Fruit fly (Drosophila melanogaster) whole organism, embryonic: ENCODE data around the gene mio.

Experiments
- BEAF-32 ChIP-seq: fragments of 200-800 bp; sonication (Bioruptor generic); optimal IDR thresholded peaks from 3 replicates; lab custom pipeline; 2017; ENCODE audit warnings: missing biosample characterization, missing genetic modification characterization, mild to moderate bottlenecking, moderate library complexity, missing genetic modification reagents
- CG10209 ChIP-seq: fragments of 200-800 bp; sonication (Bioruptor generic); optimal IDR thresholded peaks from 3 replicates; lab custom pipeline; 2017; ENCODE audit warnings: missing biosample characterization, mild to moderate bottlenecking, missing genetic modification characterization, missing genetic modification reagents
- CG10274 ChIP-seq: fragments of 200-800 bp; sonication (Bioruptor generic); optimal IDR thresholded peaks from 3 replicates; lab custom pipeline; 2017; ENCODE audit warnings: missing biosample characterization, mild to moderate bottlenecking, missing genetic modification characterization
- CG10431 ChIP-seq: fragments of 200-800 bp; sonication (Bioruptor generic); optimal IDR thresholded peaks from 3 replicates; lab custom pipeline; 2018; ENCODE audit warnings: missing biosample characterization, mild to moderate bottlenecking, missing genetic modification characterization
- CG11504 ChIP-seq: fragments of 200-800 bp; sonication (Bioruptor generic); optimal IDR thresholded peaks from 3 replicates; lab custom pipeline; 2019; ENCODE audit warnings: missing biosample characterization, mild to moderate bottlenecking, missing genetic modification characterization, moderate library complexity
- CG1233 ChIP-seq: fragments of 200-800 bp; sonication (Bioruptor generic); optimal IDR thresholded peaks from 4 replicates; lab custom pipeline; 2018; ENCODE audit warnings: missing biosample characterization, mild to moderate bottlenecking, missing genetic modification characterization
- CG12769 ChIP-seq: fragments of 200-800 bp; sonication (Bioruptor generic); optimal IDR thresholded peaks from 2 replicates; lab custom pipeline; 2019; ENCODE audit warnings: missing biosample characterization, mild to moderate bottlenecking, missing genetic modification characterization, moderate library complexity
- CG13775 ChIP-seq: fragments of 200-800 bp; sonication (Bioruptor generic); optimal IDR thresholded peaks from 3 replicates; lab custom pipeline; 2017; ENCODE audit warnings: missing biosample characterization, mild to moderate bottlenecking, missing genetic modification characterization
- CG15514 ChIP-seq: fragments of 200-800 bp; sonication (Bioruptor generic); optimal IDR thresholded peaks from 3 replicates; lab custom pipeline; 2017; ENCODE audit warnings: missing biosample characterization, missing genetic modification characterization, mild to moderate bottlenecking, moderate library complexity, missing genetic modification reagents
- CG17385 ChIP-seq: fragments of 200-800 bp; sonication (Bioruptor generic); optimal IDR thresholded peaks from 3 replicates; lab custom pipeline; 2018; ENCODE audit warnings: missing biosample characterization, mild to moderate bottlenecking, missing genetic modification characterization
- CG1832 ChIP-seq: fragments of 200-800 bp; sonication (Bioruptor generic); optimal IDR thresholded peaks from 2 replicates; lab custom pipeline; 2017; ENCODE audit warnings: missing biosample characterization, mild to moderate bottlenecking, missing genetic modification characterization, inconsistent platforms
- CG30403 ChIP-seq: fragments of 200-800 bp; sonication (Bioruptor generic); optimal IDR thresholded peaks from 3 replicates; lab custom pipeline; 2016; ENCODE audit warnings: missing biosample characterization, missing genetic modification characterization
- CG3995 ChIP-seq: fragments of 200-800 bp; sonication (Bioruptor generic); optimal IDR thresholded peaks from 3 replicates; lab custom pipeline; 2016; ENCODE audit warnings: missing biosample characterization, missing genetic modification characterization
- CG4424 ChIP-seq: fragments of 200-800 bp; sonication (Bioruptor generic); optimal IDR thresholded peaks from 3 replicates; lab custom pipeline; 2016; ENCODE audit warnings: missing biosample characterization, missing genetic modification characterization
- CG5180 ChIP-seq: fragments of 200-800 bp; sonication (Bioruptor generic); optimal IDR thresholded peaks from 3 replicates; lab custom pipeline; 2017; ENCODE audit warnings: missing biosample characterization, missing genetic modification characterization, mild to moderate bottlenecking, moderate library complexity, missing genetic modification reagents
- CG6765 ChIP-seq: fragments of 200-800 bp; sonication (Bioruptor generic); optimal IDR thresholded peaks from 3 replicates; lab custom pipeline; 2017; ENCODE audit warnings: missing biosample characterization, mild to moderate bottlenecking, missing genetic modification characterization
- CG7357 ChIP-seq: fragments of 200-800 bp; sonication (Bioruptor generic); IDR thresholded peaks from 3 replicates; pipeline ENCODE4 v1.3.6; 2022; ENCODE audit warnings: missing biosample characterization, missing genetic modification characterization
- CG8281 ChIP-seq: fragments of 200-800 bp; sonication (Bioruptor generic); optimal IDR thresholded peaks from 2 replicates; lab custom pipeline; 2018; ENCODE audit warnings: missing biosample characterization, mild to moderate bottlenecking, missing genetic modification characterization, moderate library complexity
- Chrac-16 ChIP-seq: fragments of 200-800 bp; sonication (Bioruptor generic); optimal IDR thresholded peaks from 3 replicates; lab custom pipeline; 2016; ENCODE audit warnings: missing biosample characterization, missing genetic modification characterization
- D ChIP-seq, 2 experiments: fragments of 200-800 bp in 1 of 2; fragments of >200 bp in 1 of 2; sonication (Bioruptor generic) in 1 of 2; optimal IDR thresholded peaks; 2 replicates in 1 of 2; 3 replicates in 1 of 2; lab custom pipeline; 2017; ENCODE audit warnings: mild to moderate bottlenecking in 1 of 2, missing biosample characterization in 1 of 2, missing genetic modification characterization in 1 of 2, missing genetic modification reagents in 1 of 2
- Deaf1 ChIP-seq: fragments of 200-800 bp; optimal IDR thresholded peaks from 3 replicates; lab custom pipeline; 2019; ENCODE audit warnings: missing biosample characterization, mild to moderate bottlenecking, missing genetic modification characterization, moderate library complexity
- ERR ChIP-seq: fragments of 200-800 bp; sonication (Bioruptor generic); optimal IDR thresholded peaks from 2 replicates; lab custom pipeline; 2016; ENCODE audit warnings: missing biosample characterization, missing genetic modification characterization
- Hr51 ChIP-seq, 2 experiments: fragments of 200-800 bp; sonication (Bioruptor generic); optimal IDR thresholded peaks; 2 replicates in 1 of 2; 3 replicates in 1 of 2; lab custom pipeline; 2016 to 2018; ENCODE audit warnings: missing biosample characterization in 2 of 2, missing genetic modification characterization in 2 of 2, mild to moderate bottlenecking in 1 of 2, moderate library complexity in 1 of 2
- Meics ChIP-seq: fragments of 200-800 bp; sonication (Bioruptor generic); optimal IDR thresholded peaks from 2 replicates; lab custom pipeline; 2017; ENCODE audit warnings: missing biosample characterization, mild to moderate bottlenecking, missing genetic modification characterization
- Nf-YB ChIP-seq: fragments of 200-800 bp; sonication (Bioruptor generic); optimal IDR thresholded peaks from 3 replicates; lab custom pipeline; 2019; ENCODE audit warnings: missing biosample characterization, mild to moderate bottlenecking, missing genetic modification characterization, moderate library complexity
- Stat92E ChIP-seq, 3 experiments: fragments of >200 bp in 2 of 3; fragments of 200-800 bp in 1 of 3; sonication (Bioruptor generic) in 1 of 3; optimal IDR thresholded peaks; 2 replicates each; lab custom pipeline; 2017 to 2019; ENCODE audit warnings: missing biosample characterization in 3 of 3, missing genetic modification characterization in 3 of 3, mild to moderate bottlenecking in 1 of 3, moderate library complexity in 1 of 3
- Vsx1 ChIP-seq: fragments of 200-800 bp; sonication (Bioruptor generic); optimal IDR thresholded peaks from 2 replicates; lab custom pipeline; 2017; ENCODE audit warnings: missing biosample characterization, mild to moderate bottlenecking, missing genetic modification characterization, missing genetic modification reagents
- bcd ChIP-seq: fragments of 200-800 bp; sonication (Bioruptor generic); optimal IDR thresholded peaks from 2 replicates; lab custom pipeline; 2017; ENCODE audit warnings: missing biosample characterization, mild to moderate bottlenecking, missing genetic modification characterization
- cg ChIP-seq: fragments of 200-800 bp; sonication (Bioruptor generic); optimal IDR thresholded peaks from 3 replicates; lab custom pipeline; 2019; ENCODE audit warnings: missing biosample characterization, mild to moderate bottlenecking, missing genetic modification characterization, moderate library complexity
- corto ChIP-seq: fragments of 200-800 bp; sonication (Bioruptor generic); optimal IDR thresholded peaks from 2 replicates; lab custom pipeline; 2016; ENCODE audit warnings: missing biosample characterization, mild to moderate bottlenecking, missing genetic modification characterization, moderate library complexity
- cwo ChIP-seq: fragments of 200-800 bp; sonication (Bioruptor generic); optimal IDR thresholded peaks from 3 replicates; lab custom pipeline; 2017; ENCODE audit warnings: missing biosample characterization, missing genetic modification characterization, mild to moderate bottlenecking, moderate library complexity, missing genetic modification reagents
- dimm ChIP-seq: fragments of 200-800 bp; sonication (Bioruptor generic); IDR thresholded peaks from 2 replicates; pipeline ENCODE4 v1.3.6; 2022; ENCODE audit warnings: missing biosample characterization, missing genetic modification characterization
- ewg ChIP-seq: fragments of 200-800 bp; sonication (Bioruptor generic); optimal IDR thresholded peaks from 3 replicates; lab custom pipeline; 2017; ENCODE audit warnings: mild to moderate bottlenecking, missing biosample characterization, missing genetic modification reagents, missing genetic modification characterization
- exex ChIP-seq: fragments of 200-800 bp; sonication (Bioruptor generic); optimal IDR thresholded peaks from 4 replicates; lab custom pipeline; 2018; ENCODE audit warnings: missing biosample characterization, mild to moderate bottlenecking, missing genetic modification characterization, moderate library complexity
- gfzf ChIP-seq: fragments of 200-800 bp; sonication (Bioruptor generic); optimal IDR thresholded peaks from 2 replicates; lab custom pipeline; 2016; ENCODE audit warnings: missing biosample characterization, mild to moderate bottlenecking, missing genetic modification characterization, moderate library complexity
- grau ChIP-seq: fragments of 200-800 bp; optimal IDR thresholded peaks from 3 replicates; lab custom pipeline; 2019; ENCODE audit warnings: missing biosample characterization, mild to moderate bottlenecking, missing genetic modification characterization, moderate library complexity
- grn ChIP-seq: fragments of 200-800 bp; sonication (Bioruptor generic); optimal IDR thresholded peaks from 3 replicates; lab custom pipeline; 2017; ENCODE audit warnings: missing biosample characterization, missing genetic modification characterization
- jigr1 ChIP-seq: fragments of 200-800 bp; sonication (Bioruptor generic); IDR thresholded peaks from 3 replicates; pipeline ENCODE4 v1.3.6; 2022; ENCODE audit warnings: missing biosample characterization, missing genetic modification characterization
- lola ChIP-seq, 3 experiments: fragments of >200 bp in 2 of 3; fragments of 200-800 bp in 1 of 3; sonication (Bioruptor generic) in 1 of 3; optimal IDR thresholded peaks; 2 replicates each; lab custom pipeline; 2017 to 2019; ENCODE audit warnings: missing biosample characterization in 3 of 3, missing genetic modification characterization in 3 of 3, mild to moderate bottlenecking in 1 of 3, moderate library complexity in 1 of 3
- nerfin-2 ChIP-seq: fragments of 200-800 bp; sonication (Bioruptor generic); IDR thresholded peaks from 2 replicates; pipeline ENCODE4 v1.3.6; 2022; ENCODE audit warnings: missing biosample characterization, missing genetic modification characterization; ENCODE audit not compliant: partially characterized antibody
- pros ChIP-seq: fragments of 200-800 bp; sonication (Bioruptor generic); optimal IDR thresholded peaks from 3 replicates; lab custom pipeline; 2019; ENCODE audit warnings: missing biosample characterization, mild to moderate bottlenecking, missing genetic modification characterization, moderate library complexity
- run ChIP-seq: fragments of 200-800 bp; sonication (Bioruptor generic); optimal IDR thresholded peaks from 3 replicates; lab custom pipeline; 2018; ENCODE audit warnings: missing biosample characterization, mild to moderate bottlenecking, missing genetic modification characterization
- sc ChIP-seq, 3 experiments: fragments of >200 bp in 2 of 3; fragments of 200-800 bp in 1 of 3; sonication (Bioruptor generic) in 1 of 3; optimal IDR thresholded peaks; 2 replicates in 2 of 3; 3 replicates in 1 of 3; lab custom pipeline; 2017; ENCODE audit warnings: mild to moderate bottlenecking in 1 of 3, missing biosample characterization in 1 of 3, missing genetic modification characterization in 1 of 3, missing genetic modification reagents in 1 of 3
- sens ChIP-seq: fragments of 200-800 bp; sonication (Bioruptor generic); peaks from one replicate; lab custom pipeline; 2016; ENCODE audit warnings: missing biosample characterization, missing genetic modification characterization
- stwl ChIP-seq: fragments of 200-800 bp; sonication (Bioruptor generic); optimal IDR thresholded peaks from 3 replicates; lab custom pipeline; 2018; ENCODE audit warnings: missing biosample characterization, mild to moderate bottlenecking, missing genetic modification characterization, moderate library complexity
- vvl ChIP-seq: fragments of 200-800 bp; sonication (Bioruptor generic); IDR thresholded peaks from 2 replicates; pipeline ENCODE4 v1.3.6; 2022; ENCODE audit warnings: missing biosample characterization, missing genetic modification characterization

Gene mio

dm6 chr2L:2197475-2198118, 19.5 kb upstream of the mio start, which contains the start of gene COX7AL2:
COX7AL2 (minus strand) TSS chr2L:2197912.
- TF ChIP-seq exex (tag; lab: Kevin White, UChicago) (peak; percentile 34), BEAF-32 (GFP tag; lab: Kevin White, UChicago) (peak; percentile 59), ERR (peak; percentile 51), bcd (peak; percentile 36), corto (GFP tag; lab: Kevin White, UChicago) (peak; percentile 12), stwl (tag; lab: Kevin White, UChicago) (no peak), gfzf (GFP tag; lab: Kevin White, UChicago) (no peak), jigr1 (no peak), CG13775 (GFP tag; lab: Kevin White, UChicago) (peak; percentile 24), CG6765 (peak; percentile 31), Nf-YB (peak; percentile 14), CG7357 (GFP tag; lab: Robert Waterston, UW) (0 out of 3 replicates have a peak, but pooled peaks have one; percentile 11), Vsx1 (GFP tag; lab: Kevin White, UChicago) (peak; percentile 91), vvl (GFP tag; lab: Robert Waterston, UW) (no peak), CG30403 (peak; percentile 39), sens (GFP tag; lab: Kevin White, UChicago) (peak; percentile 22), cg (peak; percentile 55), nerfin-2 (GFP tag; lab: Robert Waterston, UW) (no peak), CG5180 (GFP tag; lab: Kevin White, UChicago) (no peak), pros (GFP tag; lab: Kevin White, UChicago) (no peak), CG11504 (tag; lab: Kevin White, UChicago) (peak; percentile 26), CG1832 (GFP tag; lab: Kevin White, UChicago) (peak; percentile 64), CG10431 (GFP tag; lab: Kevin White, UChicago) (peak; percentile 35), grau (tag; lab: Kevin White, UChicago) (no peak), cwo (GFP tag; lab: Kevin White, UChicago) (peak; percentile 89), dimm (GFP tag; lab: Robert Waterston, UW) (no peak), CG4424 (GFP tag; lab: Kevin White, UChicago) (peak; percentile 37), sc (optimal IDR thresholded peaks at IDR 0.05; lab: Kevin White, UChicago) (no peak), sc (GFP tag; optimal IDR thresholded peaks at IDR 0.05; lab: Kevin White, UChicago) (peak; percentile 19), CG3995 (GFP tag; lab: Kevin White, UChicago) (peak; percentile 86), CG1233 (GFP tag; lab: Kevin White, UChicago) (peak; percentile 7), ewg (GFP tag; lab: Kevin White, UChicago) (peak; percentile 20), CG10274 (GFP tag; lab: Kevin White, UChicago) (peak; percentile 38), Chrac-16 (GFP tag; lab: Kevin White, UChicago) (peak; percentile 15), run (tag; lab: Kevin White, UChicago) (peak; percentile 20), Hr51 (GFP tag; optimal IDR thresholded peaks at IDR 0.05; lab: Kevin White, UChicago) (peak in 1 of 2 experiments; percentile 11), CG10209 (GFP tag; lab: Kevin White, UChicago) (peak; percentile 22), CG15514 (GFP tag; lab: Kevin White, UChicago) (peak; percentile 19), Stat92E (GFP tag; optimal IDR thresholded peaks at IDR 0.05; lab: Kevin White, UChicago) (peak in 1 of 3 experiments; percentile 70), D (optimal IDR thresholded peaks at IDR 0.05; lab: Kevin White, UChicago) (no peak), D (GFP tag; optimal IDR thresholded peaks at IDR 0.05; lab: Kevin White, UChicago) (no peak), CG8281 (tag; lab: Kevin White, UChicago) (no peak), Deaf1 (peak; percentile 18), lola (GFP tag; optimal IDR thresholded peaks at IDR 0.05; lab: Kevin White, UChicago) (no peak), Meics (GFP tag; lab: Kevin White, UChicago) (peak; percentile 5), grn (GFP tag; lab: Kevin White, UChicago) (peak; percentile 53), CG12769 (tag; lab: Kevin White, UChicago) (peak; percentile 71), CG17385 (GFP tag; lab: Kevin White, UChicago) (peak; percentile 95)
